Worm (Caenorhabditis elegans): Measurements from ENCODE around the gene nog-1.

Gene nog-1

DNA sequence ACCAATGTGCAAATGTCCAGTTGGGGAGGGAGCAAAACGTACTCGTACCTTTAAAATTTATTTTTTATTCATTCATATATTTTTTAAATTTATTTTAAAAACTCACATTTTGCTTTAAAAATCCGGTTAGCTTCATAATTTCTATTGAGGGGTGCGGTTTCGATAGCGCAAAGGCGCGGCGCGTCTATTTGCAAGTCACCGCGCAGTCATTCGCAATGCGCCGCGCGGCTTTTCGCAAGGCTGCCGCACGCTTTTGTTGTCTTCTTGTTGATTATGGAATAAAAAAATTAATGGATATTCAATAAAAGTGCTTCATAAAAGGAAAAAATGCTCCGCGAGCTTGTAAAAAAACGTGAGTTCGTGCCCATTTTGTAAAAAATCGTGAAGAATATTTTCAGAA, 3.4 kb upstream of the nog-1 start, which contains the start of the genes ears-2 and uncp-18 (continued):
- peak; percentile 34 for TF ChIP-seq hrde-1 (tag; optimal IDR thresholded peaks at IDR 0.05; ENCODE audit: borderline replicate concordance)
- peak; percentile 41 for TF ChIP-seq F22D6.2 (tag; optimal IDR thresholded peaks at IDR 0.05)
- peak; percentile 34 for TF ChIP-seq efl-1 (GFP tag; optimal IDR thresholded peaks at IDR 0.05)
- peak; percentile 93 for TF ChIP-seq D2030.7 (GFP tag; IDR thresholded peaks at IDR 0.05)
- no peak for TF ChIP-seq ccch-3 (GFP tag; optimal IDR thresholded peaks at IDR 0.05)
- no peak for TF ChIP-seq mes-4 (tag; optimal IDR thresholded peaks at IDR 0.05)
- TF ChIP-seq die-1 (tag; optimal IDR thresholded peaks at IDR 0.05): peak; percentile 62
- no peak for TF ChIP-seq nfya-2 (GFP tag; IDR thresholded peaks at IDR 0.05)
- peak; percentile 74 for TF ChIP-seq T07F8.4 (tag; optimal IDR thresholded peaks at IDR 0.05)
- peak; percentile 89 for TF ChIP-seq madf-10 (tag; optimal IDR thresholded peaks at IDR 0.05)
- TF ChIP-seq unc-130 (GFP tag; optimal IDR thresholded peaks at IDR 0.05): peak; percentile 94
- peak; percentile 74 for TF ChIP-seq F33H1.4 (GFP tag; IDR thresholded peaks at IDR 0.05)
- TF ChIP-seq atf-7 (tag; optimal IDR thresholded peaks at IDR 0.05): peak; percentile 63
- TF ChIP-seq rec-8 (tag; optimal IDR thresholded peaks at IDR 0.05): peak; percentile 79 to 83
- TF ChIP-seq C06A6.2 (GFP tag; conservative IDR thresholded peaks at IDR 0.05): peak; percentile 97
- TF ChIP-seq ceh-79 (tag; optimal IDR thresholded peaks at IDR 0.05): peak; percentile 31
- TF ChIP-seq mxl-1 (tag; optimal IDR thresholded peaks at IDR 0.05): peak; percentile 24
- peak; percentile 93 for TF ChIP-seq B0336.3 (GFP tag; IDR thresholded peaks at IDR 0.05)
- TF ChIP-seq aptf-3 (GFP tag; IDR thresholded peaks at IDR 0.05): no peak
- TF ChIP-seq ceh-91 (GFP tag; IDR thresholded peaks at IDR 0.05): peak; percentile 82
- TF ChIP-seq dpff-1 (tag; optimal IDR thresholded peaks at IDR 0.05): no peak
- no peak for TF ChIP-seq sdz-38 (tag; optimal IDR thresholded peaks at IDR 0.05)
- peak in 2 of 3 experiments; percentile 76 to 88 for TF ChIP-seq lin-35 (GFP tag; optimal IDR thresholded peaks at IDR 0.05)
- no peak for TF ChIP-seq Y53F4B.3 (GFP tag; IDR thresholded peaks at IDR 0.05)
- TF ChIP-seq B0019.2 (GFP tag; conservative IDR thresholded peaks at IDR 0.05): peak; percentile 65; the same call in 1 of the 2 replicates
- TF ChIP-seq F49E8.2 (tag; optimal IDR thresholded peaks at IDR 0.05; ENCODE audit: insufficient read depth): peak; percentile 84
- peak; percentile 81 for TF ChIP-seq K12H6.12 (tag; optimal IDR thresholded peaks at IDR 0.05)
- TF ChIP-seq ceh-100 (GFP tag; IDR thresholded peaks at IDR 0.05): peak; percentile 97
- TF ChIP-seq bed-1 (GFP tag; IDR thresholded peaks at IDR 0.05): no peak
- TF ChIP-seq pha-4 (tag; optimal IDR thresholded peaks at IDR 0.05): no peak
- TF ChIP-seq attf-3 (GFP tag; conservative IDR thresholded peaks at IDR 0.05): peak; percentile 77
- peak; percentile 98 for TF ChIP-seq attf-5 (GFP tag; optimal IDR thresholded peaks at IDR 0.05)
- TF ChIP-seq snpc-3.4 (tag; optimal IDR thresholded peaks at IDR 0.05): peak; percentile 85
- peak; percentile 88 for TF ChIP-seq Y53G8AR.9 (GFP tag; conservative IDR thresholded peaks at IDR 0.05)
- TF ChIP-seq zfh-2 (GFP tag; conservative IDR thresholded peaks at IDR 0.05): peak; percentile 93
- TF ChIP-seq Y67H2A.10 (GFP tag; conservative IDR thresholded peaks at IDR 0.05): peak; percentile 84
- TF ChIP-seq xnd-1 (tag; optimal IDR thresholded peaks at IDR 0.05): no peak
- peak; percentile 78 for TF ChIP-seq him-1 (tag; optimal IDR thresholded peaks at IDR 0.05)
- peak; percentile 79 for TF ChIP-seq zim-3 (tag; optimal IDR thresholded peaks at IDR 0.05)
- TF ChIP-seq F10E7.11 (tag; optimal IDR thresholded peaks at IDR 0.05): peak; percentile 46
- TF ChIP-seq gei-17 (GFP tag; optimal IDR thresholded peaks at IDR 0.05): peak; percentile 63
- TF ChIP-seq F37B4.10 (GFP tag; IDR thresholded peaks at IDR 0.05): no peak
- peak; percentile 73 for TF ChIP-seq lsl-1 (GFP tag; optimal IDR thresholded peaks at IDR 0.05)
- TF ChIP-seq rpc-1 (optimal IDR thresholded peaks at IDR 0.05): peak; percentile 68
- peak; percentile 3 for TF ChIP-seq rpc-1 (tag; optimal IDR thresholded peaks at IDR 0.05)
- peak; percentile 66 for TF ChIP-seq chd-7 (tag; optimal IDR thresholded peaks at IDR 0.05)
- peak; percentile 66 for TF ChIP-seq somi-1 (GFP tag; optimal IDR thresholded peaks at IDR 0.05)
- TF ChIP-seq akir-1 (GFP tag; optimal IDR thresholded peaks at IDR 0.05): peak; percentile 68
- TF ChIP-seq ceh-27 (GFP tag; optimal IDR thresholded peaks at IDR 0.05): peak; percentile 93

All from whole organism, young adult.